Worm (Caenorhabditis elegans) whole organism, mixed stage, embryonic: ENCODE results near the gene nhr-71.

Source experiments
- blmp-1 ChIP-seq: fragments of 150-350 bp; optimal IDR thresholded peaks from 2 replicates; lab custom pipeline; 2014; ENCODE audit warnings: missing biosample characterization, missing genetic modification characterization
- ces-1 ChIP-seq: fragments of 150-350 bp; optimal IDR thresholded peaks from 2 replicates; lab custom pipeline; 2014; ENCODE audit warnings: missing biosample characterization, missing genetic modification reagents, missing genetic modification characterization
- elt-3 ChIP-seq: fragments of 150-350 bp; optimal IDR thresholded peaks from 2 replicates; lab custom pipeline; 2014; ENCODE audit warnings: missing biosample characterization, missing genetic modification characterization
- unc-62 ChIP-seq: fragments of 150-350 bp; optimal IDR thresholded peaks from 2 replicates; lab custom pipeline; 2014; ENCODE audit warnings: missing biosample characterization, missing genetic modification reagents, missing genetic modification characterization
- zip-8 ChIP-seq: fragments of 150-350 bp; optimal IDR thresholded peaks from 2 replicates; lab custom pipeline; 2014; ENCODE audit warnings: missing biosample characterization, missing genetic modification characterization
- ztf-11 ChIP-seq: fragments of 150-350 bp; optimal IDR thresholded peaks from 2 replicates; lab custom pipeline; 2014; ENCODE audit warnings: missing biosample characterization, missing genetic modification characterization

DNA sequence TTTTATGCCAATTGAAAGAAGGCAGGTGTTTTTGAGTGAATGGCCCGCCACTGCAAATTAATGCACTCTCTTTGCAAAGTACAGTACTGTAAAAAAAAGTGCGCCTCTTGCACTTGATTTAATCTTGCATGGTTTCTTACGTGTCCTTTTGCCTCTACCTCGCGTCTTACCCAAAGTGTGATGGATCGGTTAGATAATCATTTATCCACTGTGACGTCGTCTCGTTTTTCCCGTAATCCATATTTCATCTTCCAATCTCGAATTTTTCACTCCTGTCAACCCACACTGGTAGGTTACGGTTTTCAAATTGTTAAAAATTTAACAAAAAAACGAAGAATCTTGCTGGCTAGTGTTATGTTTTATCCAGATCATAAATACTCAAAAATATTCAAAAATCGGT lies 10.4 kb upstream of the nhr-71 start:
- no peak for TF ChIP-seq elt-3 (tag; lab: Kevin White, UChicago)
- no peak for TF ChIP-seq blmp-1 (tag; lab: Kevin White, UChicago)
- no peak for TF ChIP-seq ces-1 (GFP tag; lab: Kevin White, UChicago)
- TF ChIP-seq ztf-11 = no peak
- no peak for TF ChIP-seq zip-8 (tag; lab: Kevin White, UChicago)
- TF ChIP-seq unc-62 (GFP tag; lab: Kevin White, UChicago) = no peak
